Worm (Caenorhabditis elegans) whole organism, young adult: ENCODE results near the gene cki-2.

Experiments
- F22D6.2 ChIP-seq: sonication (generic microtip); optimal IDR thresholded peaks from 2 replicates; lab custom pipeline; 2016; ENCODE audit warnings: mild to moderate bottlenecking, missing genetic modification characterization, missing compliant biosample characterization
- F37B4.10 ChIP-seq: fragments of 200-800 bp; sonication (Bioruptor generic); IDR thresholded peaks from 2 replicates; pipeline ENCODE4 v1.3.6; 2022; ENCODE audit warnings: missing genetic modification characterization, missing compliant biosample characterization
- F52B5.7 ChIP-seq: sonication (generic microtip); optimal IDR thresholded peaks from 2 replicates; lab custom pipeline; 2016; ENCODE audit warnings: mild to moderate bottlenecking, missing genetic modification characterization, missing compliant biosample characterization
- F55B11.4 ChIP-seq: sonication (generic microtip); optimal IDR thresholded peaks from 2 replicates; lab custom pipeline; 2016; ENCODE audit warnings: missing compliant biosample characterization, missing genetic modification characterization, borderline replicate concordance; ENCODE audit not compliant: insufficient read depth
- K11D2.4 ChIP-seq: fragments of 200-800 bp; sonication (Bioruptor generic); IDR thresholded peaks from 2 replicates; pipeline ENCODE4 v1.3.6; 2022; ENCODE audit warnings: missing genetic modification reagents, missing genetic modification characterization, missing compliant biosample characterization
- T07F8.4 ChIP-seq: sonication (generic microtip); optimal IDR thresholded peaks from 2 replicates; lab custom pipeline; 2016; ENCODE audit warnings: mild to moderate bottlenecking, missing genetic modification characterization, moderate library complexity, missing compliant biosample characterization
- Y56A3A.18 ChIP-seq: fragments of 200-800 bp; sonication (Bioruptor generic); IDR thresholded peaks from 2 replicates; pipeline ENCODE4 v1.3.6; 2022; ENCODE audit warnings: missing genetic modification reagents, missing genetic modification characterization, missing compliant biosample characterization
- Y67H2A.10 ChIP-seq: fragments of 200-800 bp; sonication (Bioruptor generic); conservative IDR thresholded peaks from 2 replicates; pipeline ENCODE4 v1.3.6; 2022; ENCODE audit warnings: missing genetic modification reagents, missing genetic modification characterization, missing compliant biosample characterization
- Y79H2A.3 ChIP-seq: fragments of 200-800 bp; sonication (Bioruptor generic); conservative IDR thresholded peaks from 2 replicates; pipeline ENCODE4 v1.3.6; 2022; ENCODE audit warnings: missing genetic modification reagents, missing genetic modification characterization, missing compliant biosample characterization
- ZK185.1 ChIP-seq: sonication (generic microtip); optimal IDR thresholded peaks from 2 replicates; lab custom pipeline; 2016; ENCODE audit warnings: mild to moderate bottlenecking, missing genetic modification characterization, missing compliant biosample characterization; ENCODE audit not compliant: poor library complexity, severe bottlenecking
- ama-1 ChIP-seq, 3 experiments: fragments of 150-350 bp in 1 of 3; sonication (generic microtip) in 2 of 3; optimal IDR thresholded peaks; 2 replicates each; lab custom pipeline; 2014 to 2018; ENCODE audit warnings: missing biosample characterization in 2 of 3, missing genetic modification characterization in 2 of 3, missing genetic modification reagents in 2 of 3
- aptf-3 ChIP-seq: fragments of 200-800 bp; sonication (Bioruptor generic); IDR thresholded peaks from 2 replicates; pipeline ENCODE4 v1.3.6; 2022; ENCODE audit warnings: missing genetic modification characterization, missing compliant biosample characterization
- attf-3 ChIP-seq: fragments of 200-800 bp; sonication (Bioruptor generic); conservative IDR thresholded peaks from 2 replicates; pipeline ENCODE4 v1.3.6; 2022; ENCODE audit warnings: missing genetic modification reagents, missing genetic modification characterization, missing compliant biosample characterization
- cebp-2 ChIP-seq: fragments of 200-800 bp; sonication (Bioruptor generic); IDR thresholded peaks from 2 replicates; pipeline ENCODE4 v1.3.6; 2022; ENCODE audit warnings: missing genetic modification characterization, missing compliant biosample characterization
- die-1 ChIP-seq: sonication (generic microtip); optimal IDR thresholded peaks from 2 replicates; lab custom pipeline; 2016; ENCODE audit warnings: missing genotype, mild to moderate bottlenecking, missing genetic modification characterization, missing compliant biosample characterization
- efl-1 ChIP-seq: fragments of 150-350 bp; optimal IDR thresholded peaks from 2 replicates; lab custom pipeline; 2014; ENCODE audit warnings: missing biosample characterization, missing genetic modification reagents, missing genetic modification characterization
- ets-4 ChIP-seq: fragments of 200-800 bp; sonication (Bioruptor generic); optimal IDR thresholded peaks from 2 replicates; lab custom pipeline; 2018; ENCODE audit warnings: mild to moderate bottlenecking, missing genetic modification characterization, missing compliant biosample characterization
- hlh-12 ChIP-seq: sonication (generic microtip); optimal IDR thresholded peaks from 2 replicates; lab custom pipeline; 2016; ENCODE audit warnings: missing genetic modification characterization, missing compliant biosample characterization
- hlh-26 ChIP-seq: fragments of 200-800 bp; sonication (Bioruptor generic); conservative IDR thresholded peaks from 2 replicates; pipeline ENCODE4 v1.3.6; 2022; ENCODE audit warnings: missing genetic modification reagents, missing genetic modification characterization, missing compliant biosample characterization
- hsf-1 ChIP-seq: fragments of 200-800 bp; sonication (Bioruptor generic); IDR thresholded peaks from 2 replicates; pipeline ENCODE4 v1.3.6; 2022; ENCODE audit warnings: missing genetic modification reagents, missing genetic modification characterization, missing compliant biosample characterization
- lag-1 ChIP-seq: fragments of 200-800 bp; sonication (Bioruptor generic); IDR thresholded peaks from 2 replicates; pipeline ENCODE4 v1.3.6; 2022; ENCODE audit warnings: missing genetic modification reagents, missing genetic modification characterization, missing compliant biosample characterization
- let-526 ChIP-seq: fragments of 200-800 bp; sonication (Bioruptor generic); IDR thresholded peaks from 2 replicates; pipeline ENCODE4 v1.3.6; 2022; ENCODE audit warnings: missing genetic modification reagents, missing genetic modification characterization, missing compliant biosample characterization
- let-607 ChIP-seq, 2 experiments: fragments of 200-800 bp in 1 of 2; sonication (Bioruptor generic) in 1 of 2; sonication (generic microtip) in 1 of 2; optimal IDR thresholded peaks; 2 replicates each; lab custom pipeline; 2016 to 2018; ENCODE audit warnings: mild to moderate bottlenecking in 2 of 2, missing compliant biosample characterization in 2 of 2, missing genetic modification characterization in 2 of 2, moderate library complexity in 2 of 2, missing genotype in 1 of 2
- lin-26 ChIP-seq: fragments of 200-800 bp; sonication (Bioruptor generic); IDR thresholded peaks from 2 replicates; pipeline ENCODE4 v1.3.6; 2022; ENCODE audit warnings: missing genetic modification reagents, missing genetic modification characterization, missing compliant biosample characterization
- lin-54 ChIP-seq: fragments of 200-800 bp; sonication (Bioruptor generic); optimal IDR thresholded peaks from 2 replicates; lab custom pipeline; 2018; ENCODE audit warnings: mild to moderate bottlenecking, missing genetic modification characterization, missing compliant biosample characterization
- lir-1 ChIP-seq: fragments of 200-800 bp; sonication (Bioruptor generic); conservative IDR thresholded peaks from 2 replicates; pipeline ENCODE4 v1.3.6; 2022; ENCODE audit warnings: missing genetic modification reagents, missing genetic modification characterization, missing compliant biosample characterization
- lsl-1 ChIP-seq: fragments of 200-800 bp; sonication (Bioruptor generic); optimal IDR thresholded peaks from 2 replicates; lab custom pipeline; 2018; ENCODE audit warnings: mild to moderate bottlenecking, missing genetic modification characterization, moderate library complexity, missing compliant biosample characterization
- madf-3 ChIP-seq: fragments of 200-800 bp; sonication (Bioruptor generic); IDR thresholded peaks from 2 replicates; pipeline ENCODE4 v1.3.6; 2022; ENCODE audit warnings: missing genetic modification reagents, missing genetic modification characterization, missing compliant biosample characterization
- madf-6 ChIP-seq: fragments of 200-800 bp; sonication (Bioruptor generic); IDR thresholded peaks from 2 replicates; pipeline ENCODE4 v1.3.6; 2022; ENCODE audit warnings: missing genetic modification reagents, missing genetic modification characterization, missing compliant biosample characterization
- nfyb-1 ChIP-seq: fragments of 200-800 bp; sonication (Bioruptor generic); IDR thresholded peaks from 2 replicates; pipeline ENCODE4 v1.3.6; 2022; ENCODE audit warnings: missing genetic modification reagents, missing genetic modification characterization, missing compliant biosample characterization
- nhr-27 ChIP-seq: fragments of 200-800 bp; sonication (Bioruptor generic); optimal IDR thresholded peaks from 2 replicates; lab custom pipeline; 2018; ENCODE audit warnings: mild to moderate bottlenecking, missing genetic modification characterization, moderate library complexity, missing compliant biosample characterization
- nhr-80 ChIP-seq: sonication (generic microtip); optimal IDR thresholded peaks from 2 replicates; lab custom pipeline; 2016; ENCODE audit warnings: missing genetic modification characterization, missing compliant biosample characterization
- pbrm-1 ChIP-seq: fragments of 200-800 bp; sonication (Bioruptor generic); IDR thresholded peaks from 2 replicates; pipeline ENCODE4 v1.3.6; 2022; ENCODE audit warnings: missing genetic modification reagents, missing genetic modification characterization, missing compliant biosample characterization
- sdz-38 ChIP-seq: sonication (generic microtip); optimal IDR thresholded peaks from 2 replicates; lab custom pipeline; 2016; ENCODE audit warnings: missing genotype, missing genetic modification characterization, missing compliant biosample characterization
- snpc-4 ChIP-seq, 5 experiments: fragments of 150-350 bp in 1 of 5; sonication (generic microtip) in 4 of 5; optimal IDR thresholded peaks; 2 replicates each; lab custom pipeline; 2014 to 2018; ENCODE audit warnings: missing genetic modification characterization in 5 of 5, missing biosample characterization in 3 of 5, antibody characterized with exemption in 2 of 5, mild to moderate bottlenecking in 2 of 5, missing compliant biosample characterization in 2 of 5, missing genotype in 2 of 5, moderate library complexity in 2 of 5, missing genetic modification reagents in 1 of 5
- tbp1 ChIP-seq: fragments of 200-800 bp; sonication (Bioruptor generic); optimal IDR thresholded peaks from 2 replicates; lab custom pipeline; 2018; ENCODE audit warnings: mild to moderate bottlenecking, missing genetic modification characterization, missing compliant biosample characterization
- tbx-9 ChIP-seq: sonication (generic microtip); optimal IDR thresholded peaks from 2 replicates; lab custom pipeline; 2016; ENCODE audit warnings: borderline replicate concordance, missing genetic modification characterization, inconsistent platforms, missing compliant biosample characterization
- unc-62 ChIP-seq: fragments of 150-350 bp; optimal IDR thresholded peaks from 2 replicates; lab custom pipeline; 2014; ENCODE audit warnings: missing biosample characterization, missing genetic modification reagents, missing genetic modification characterization
- xnd-1 ChIP-seq: sonication (generic microtip); optimal IDR thresholded peaks from 2 replicates; lab custom pipeline; 2016; ENCODE audit warnings: missing genotype, missing genetic modification reagents, missing genetic modification characterization, missing compliant biosample characterization
- ztf-28 ChIP-seq: fragments of 200-800 bp; sonication (Bioruptor generic); IDR thresholded peaks from 2 replicates; pipeline ENCODE4 v1.3.6; 2022; ENCODE audit warnings: missing genetic modification reagents, missing genetic modification characterization, missing compliant biosample characterization

The cki-2 gene

ce11 chrII:7773427-7773993, 42.8 kb upstream of the cki-2 start (continued):
- TF ChIP-seq ZK185.1 (tag; lab: Kevin White, UChicago) = peak; percentile 31
- no peak for TF ChIP-seq hlh-12 (tag; lab: Kevin White, UChicago)
- TF ChIP-seq F22D6.2 (tag; lab: Kevin White, UChicago) = no peak
- no peak for TF ChIP-seq F55B11.4 (tag; lab: Kevin White, UChicago)
- no peak for TF ChIP-seq pbrm-1 (GFP tag; lab: Robert Waterston, UW)
- TF ChIP-seq nfyb-1 = no peak
- no peak for TF ChIP-seq xnd-1
- no peak for TF ChIP-seq Y67H2A.10
- no peak for TF ChIP-seq efl-1 (GFP tag; lab: Kevin White, UChicago)
- peak; percentile 68 for TF ChIP-seq ama-1 (optimal IDR thresholded peaks at IDR 0.05; lab: Kevin White, UChicago)
- no peak for TF ChIP-seq ama-1 (GFP tag; optimal IDR thresholded peaks at IDR 0.05; lab: Kevin White, UChicago)
- no peak for TF ChIP-seq sdz-38 (tag; lab: Kevin White, UChicago)
- TF ChIP-seq lin-26 (GFP tag; lab: Robert Waterston, UW) = no peak

ce11 chrII:7776232-7776631, 40.1 kb upstream of the cki-2 start:
- TF ChIP-seq lag-1 (GFP tag; lab: Robert Waterston, UW) (no peak), unc-62 (no peak), hsf-1 (GFP tag; lab: Robert Waterston, UW) (0 out of 2 replicates have a peak, but pooled peaks have one; percentile 9), die-1 (no peak)

ce11 chrII:7776715-7777114, 39.6 kb upstream of the cki-2 start:
- TF ChIP-seq F52B5.7 (tag; lab: Kevin White, UChicago) = no peak
- TF ChIP-seq hlh-12 (tag; lab: Kevin White, UChicago) = no peak
- TF ChIP-seq F37B4.10 (GFP tag; lab: Robert Waterston, UW) = no peak
- peak; percentile 14 for TF ChIP-seq ets-4
- TF ChIP-seq ama-1 (optimal IDR thresholded peaks at IDR 0.05; lab: Kevin White, UChicago) = no peak
- no peak for TF ChIP-seq ama-1 (GFP tag; optimal IDR thresholded peaks at IDR 0.05; lab: Kevin White, UChicago)
- TF ChIP-seq cebp-2 (GFP tag; lab: Robert Waterston, UW) = 0 out of 2 replicates have a peak, but pooled peaks have one; percentile 26
- TF ChIP-seq hlh-26 (GFP tag; lab: Robert Waterston, UW) = no peak
- 0 out of 2 replicates have a peak, but pooled peaks have one; percentile 16 for TF ChIP-seq K11D2.4 (GFP tag; lab: Robert Waterston, UW)
- no peak for TF ChIP-seq lir-1 (GFP tag; lab: Robert Waterston, UW)
- TF ChIP-seq nfyb-1 = peak; percentile 25; the same call in 1 of the 2 replicates

- TF ChIP-seq madf-3 (GFP tag; lab: Robert Waterston, UW) (no peak), attf-3 (GFP tag; lab: Robert Waterston, UW) (no peak), lsl-1 (GFP tag; lab: Kevin White, UChicago) (no peak), tbx-9 (tag; lab: Kevin White, UChicago) (no peak), hlh-26 (GFP tag; lab: Robert Waterston, UW) (no peak), tbp1 (peak; percentile 2), nhr-80 (tag; lab: Kevin White, UChicago) (peak; percentile 71), ZK185.1 (tag; lab: Kevin White, UChicago) (no peak), lin-54 (GFP tag; lab: Kevin White, UChicago) (no peak), Y79H2A.3 (GFP tag; lab: Robert Waterston, UW) (no peak), Y56A3A.18 (peak; percentile 26; the same call in 1 of the 2 replicates), let-526 (GFP tag; lab: Robert Waterston, UW) (no peak), ztf-28 (GFP tag; lab: Robert Waterston, UW) (no peak), unc-62 (no peak), aptf-3 (no peak), madf-6 (GFP tag; lab: Robert Waterston, UW) (no peak), snpc-4 (GFP tag; optimal IDR thresholded peaks at IDR 0.05; lab: Kevin White, UChicago) (no peak), snpc-4 (tag; optimal IDR thresholded peaks at IDR 0.05; lab: Kevin White, UChicago) (no peak), lag-1 (GFP tag; lab: Robert Waterston, UW) (no peak), T07F8.4 (no peak), nhr-27 (tag; lab: Kevin White, UChicago) (no peak), let-607 (tag; optimal IDR thresholded peaks at IDR 0.05; lab: Kevin White, UChicago) (peak in 1 of 2 experiments; percentile 13)
Measured at ce11 chrII:7777320-7777978, 38.9 kb upstream of the cki-2 start, which contains the start of gene mthf-1. Gene mthf-1 (minus strand): TSS chrII:7777823.
